Fruit fly (Drosophila melanogaster) whole organism, embryonic: ENCODE results near the gene CG8892.

Source experiments
- Aef1 ChIP-seq: fragments of 200-800 bp; sonication (Bioruptor generic); IDR thresholded peaks from 3 replicates; pipeline ENCODE4 v1.3.6; 2022; ENCODE audit warnings: missing biosample characterization, missing genetic modification characterization
- CG10462 ChIP-seq: fragments of 200-800 bp; sonication (Bioruptor generic); optimal IDR thresholded peaks from 2 replicates; lab custom pipeline; 2016; ENCODE audit warnings: missing biosample characterization, missing genetic modification characterization
- CG11456 ChIP-seq: fragments of 200-800 bp; sonication (Bioruptor generic); IDR thresholded peaks from 3 replicates; pipeline ENCODE4 v1.3.6; 2022; ENCODE audit warnings: missing biosample characterization, missing genetic modification characterization
- CG11695 ChIP-seq: fragments of 200-800 bp; sonication (Bioruptor generic); IDR thresholded peaks from 3 replicates; pipeline ENCODE4 v1.3.6; 2022; ENCODE audit warnings: missing biosample characterization, missing genetic modification characterization
- CG13424 ChIP-seq: fragments of 200-800 bp; sonication (Bioruptor generic); optimal IDR thresholded peaks from 2 replicates; lab custom pipeline; 2019; ENCODE audit warnings: missing biosample characterization, mild to moderate bottlenecking, missing genetic modification characterization, moderate library complexity
- CG13775 ChIP-seq: fragments of 200-800 bp; sonication (Bioruptor generic); optimal IDR thresholded peaks from 3 replicates; lab custom pipeline; 2017; ENCODE audit warnings: missing biosample characterization, mild to moderate bottlenecking, missing genetic modification characterization
- CG14667 ChIP-seq: fragments of 200-800 bp; sonication (Bioruptor generic); IDR thresholded peaks from 2 replicates; pipeline ENCODE4 v1.3.6; 2022; ENCODE audit warnings: missing biosample characterization, missing genetic modification characterization
- CG16779 ChIP-seq: fragments of 200-800 bp; sonication (Bioruptor generic); IDR thresholded peaks from 2 replicates; pipeline ENCODE4 v1.3.6; 2022; ENCODE audit warnings: missing biosample characterization, missing genetic modification characterization
- CG16813 ChIP-seq: fragments of 200-800 bp; sonication (Bioruptor generic); IDR thresholded peaks from 3 replicates; pipeline ENCODE4 v1.3.6; 2022; ENCODE audit warnings: missing biosample characterization, missing genetic modification characterization; ENCODE audit not compliant: partially characterized antibody
- CG16815 ChIP-seq: fragments of 200-800 bp; sonication (Bioruptor generic); optimal IDR thresholded peaks from 3 replicates; lab custom pipeline; 2017; ENCODE audit warnings: missing biosample characterization, mild to moderate bottlenecking, missing genetic modification characterization
- CG17359 ChIP-seq: fragments of 200-800 bp; sonication (Bioruptor generic); optimal IDR thresholded peaks from 3 replicates; lab custom pipeline; 2018; ENCODE audit warnings: missing biosample characterization, mild to moderate bottlenecking, missing genetic modification characterization, moderate library complexity
- CG17912 ChIP-seq: fragments of 200-800 bp; sonication (Bioruptor generic); optimal IDR thresholded peaks from 2 replicates; lab custom pipeline; 2018; ENCODE audit warnings: missing biosample characterization, mild to moderate bottlenecking, missing genetic modification characterization
- CG1832 ChIP-seq: fragments of 200-800 bp; sonication (Bioruptor generic); optimal IDR thresholded peaks from 2 replicates; lab custom pipeline; 2017; ENCODE audit warnings: missing biosample characterization, mild to moderate bottlenecking, missing genetic modification characterization, inconsistent platforms
- CG30431 ChIP-seq: fragments of 200-800 bp; sonication (Bioruptor generic); optimal IDR thresholded peaks from 2 replicates; lab custom pipeline; 2017; ENCODE audit warnings: missing biosample characterization, missing genetic modification characterization
- CG3065 ChIP-seq: fragments of 200-800 bp; sonication (Bioruptor generic); optimal IDR thresholded peaks from 2 replicates; lab custom pipeline; 2016; ENCODE audit warnings: missing biosample characterization, missing genetic modification characterization
- CG3407 ChIP-seq: fragments of 200-800 bp; sonication (Bioruptor generic); optimal IDR thresholded peaks from 2 replicates; lab custom pipeline; 2018; ENCODE audit warnings: missing biosample characterization, mild to moderate bottlenecking, missing genetic modification characterization
- CG4328 ChIP-seq: fragments of 200-800 bp; sonication (Bioruptor generic); optimal IDR thresholded peaks from 3 replicates; lab custom pipeline; 2017; ENCODE audit warnings: missing biosample characterization, missing genetic modification reagents, missing genetic modification characterization
- CG6254 ChIP-seq: fragments of 200-800 bp; sonication (Bioruptor generic); optimal IDR thresholded peaks from 3 replicates; lab custom pipeline; 2017; ENCODE audit warnings: mild to moderate bottlenecking, missing biosample characterization, missing genetic modification reagents, missing genetic modification characterization
- CG7786 ChIP-seq: fragments of 200-800 bp; sonication (Bioruptor generic); optimal IDR thresholded peaks from 2 replicates; lab custom pipeline; 2016; ENCODE audit warnings: missing biosample characterization, missing genetic modification characterization
- CG8944 ChIP-seq: fragments of 200-800 bp; sonication (Bioruptor generic); optimal IDR thresholded peaks from 3 replicates; lab custom pipeline; 2016; ENCODE audit warnings: missing biosample characterization, missing genetic modification characterization
- Chrac-16 ChIP-seq: fragments of 200-800 bp; sonication (Bioruptor generic); optimal IDR thresholded peaks from 3 replicates; lab custom pipeline; 2016; ENCODE audit warnings: missing biosample characterization, missing genetic modification characterization
- CrebB ChIP-seq: fragments of 200-800 bp; sonication (Bioruptor generic); optimal IDR thresholded peaks from 3 replicates; lab custom pipeline; 2018; ENCODE audit warnings: missing biosample characterization, mild to moderate bottlenecking, missing genetic modification characterization
- Dp ChIP-seq: fragments of 200-800 bp; sonication (Bioruptor generic); optimal IDR thresholded peaks from 2 replicates; lab custom pipeline; 2018; ENCODE audit warnings: missing biosample characterization, mild to moderate bottlenecking, missing genetic modification characterization, moderate library complexity
- HLH4C ChIP-seq: fragments of 200-800 bp; sonication (Bioruptor generic); IDR thresholded peaks from 3 replicates; pipeline ENCODE4 v1.3.6; 2022; ENCODE audit warnings: missing biosample characterization, missing genetic modification characterization; ENCODE audit not compliant: partially characterized antibody
- Hmr ChIP-seq: fragments of 200-800 bp; sonication (Bioruptor generic); optimal IDR thresholded peaks from 3 replicates; lab custom pipeline; 2017; ENCODE audit warnings: mild to moderate bottlenecking, missing biosample characterization, missing genetic modification reagents, missing genetic modification characterization
- Hr3 ChIP-seq: fragments of 200-800 bp; sonication (Bioruptor generic); optimal IDR thresholded peaks from 3 replicates; lab custom pipeline; 2016; ENCODE audit warnings: missing biosample characterization, missing genetic modification characterization
- Lpt ChIP-seq: fragments of >200 bp; optimal IDR thresholded peaks from 2 replicates; lab custom pipeline; 2018; ENCODE audit warnings: missing biosample characterization, missing genetic modification characterization
- Meics ChIP-seq: fragments of 200-800 bp; sonication (Bioruptor generic); optimal IDR thresholded peaks from 2 replicates; lab custom pipeline; 2017; ENCODE audit warnings: missing biosample characterization, mild to moderate bottlenecking, missing genetic modification characterization
- Myb ChIP-seq: fragments of 200-800 bp; sonication (Bioruptor generic); optimal IDR thresholded peaks from 2 replicates; lab custom pipeline; 2016; ENCODE audit warnings: missing biosample characterization, missing genetic modification characterization
- NC2β ChIP-seq: fragments of 200-800 bp; sonication (Bioruptor generic); optimal IDR thresholded peaks from 2 replicates; lab custom pipeline; 2016; ENCODE audit warnings: missing biosample characterization, missing genetic modification characterization
- NFAT ChIP-seq: fragments of 200-800 bp; sonication (Bioruptor generic); IDR thresholded peaks from 2 replicates; pipeline ENCODE4 v1.3.6; 2022; ENCODE audit warnings: missing biosample characterization, missing genetic modification characterization
- NK7.1 ChIP-seq: fragments of 200-800 bp; sonication (Bioruptor generic); optimal IDR thresholded peaks from 3 replicates; lab custom pipeline; 2016; ENCODE audit warnings: missing biosample characterization, missing genetic modification characterization
- ab ChIP-seq: fragments of 200-800 bp; sonication (Bioruptor generic); optimal IDR thresholded peaks from 2 replicates; lab custom pipeline; 2016; ENCODE audit warnings: missing biosample characterization, missing genetic modification characterization
- bcd ChIP-seq: fragments of 200-800 bp; sonication (Bioruptor generic); optimal IDR thresholded peaks from 2 replicates; lab custom pipeline; 2017; ENCODE audit warnings: missing biosample characterization, mild to moderate bottlenecking, missing genetic modification characterization
- chm ChIP-seq: fragments of 200-800 bp; sonication (Bioruptor generic); IDR thresholded peaks from 2 replicates; pipeline ENCODE4 v1.3.6; 2022; ENCODE audit warnings: missing biosample characterization, missing genetic modification characterization
- emc ChIP-seq: fragments of 200-800 bp; sonication (Bioruptor generic); optimal IDR thresholded peaks from 2 replicates; lab custom pipeline; 2016; ENCODE audit warnings: missing biosample characterization, missing genetic modification characterization
- fd96Cb ChIP-seq: fragments of 200-800 bp; sonication (Bioruptor generic); optimal IDR thresholded peaks from 2 replicates; lab custom pipeline; 2018; ENCODE audit warnings: missing biosample characterization, mild to moderate bottlenecking, missing genetic modification characterization, moderate library complexity
- gt ChIP-seq: fragments of 200-800 bp; sonication (Bioruptor generic); IDR thresholded peaks from 2 replicates; pipeline ENCODE4 v1.3.6; 2022; ENCODE audit warnings: missing biosample characterization, missing genetic modification characterization
- jing ChIP-seq: fragments of 200-800 bp; sonication (Bioruptor generic); optimal IDR thresholded peaks from 2 replicates; lab custom pipeline; 2018; ENCODE audit warnings: missing biosample characterization, mild to moderate bottlenecking, missing genetic modification characterization
- klu ChIP-seq: fragments of 200-800 bp; sonication (Bioruptor generic); IDR thresholded peaks from 2 replicates; pipeline ENCODE4 v1.3.6; 2022; ENCODE audit warnings: missing biosample characterization, missing genetic modification characterization
- knrl ChIP-seq: fragments of 200-800 bp; sonication (Bioruptor generic); IDR thresholded peaks from 3 replicates; pipeline ENCODE4 v1.3.6; 2022; ENCODE audit warnings: missing biosample characterization, missing genetic modification characterization; ENCODE audit not compliant: partially characterized antibody
- mirr ChIP-seq: fragments of 200-800 bp; sonication (Bioruptor generic); optimal IDR thresholded peaks from 3 replicates; lab custom pipeline; 2018; ENCODE audit warnings: missing biosample characterization, mild to moderate bottlenecking, missing genetic modification characterization
- odd ChIP-seq: fragments of 200-800 bp; sonication (Bioruptor generic); optimal IDR thresholded peaks from 2 replicates; lab custom pipeline; 2017; ENCODE audit warnings: missing biosample characterization, mild to moderate bottlenecking, missing genetic modification characterization
- phol ChIP-seq: fragments of 200-800 bp; sonication (Bioruptor generic); optimal IDR thresholded peaks from 3 replicates; lab custom pipeline; 2018; ENCODE audit warnings: missing biosample characterization, mild to moderate bottlenecking, missing genetic modification characterization, moderate library complexity
- prd ChIP-seq, 3 experiments: fragments of >200 bp in 2 of 3; fragments of 200-800 bp in 1 of 3; sonication (Bioruptor generic) in 1 of 3; optimal IDR thresholded peaks in 2 of 3; IDR thresholded peaks in 1 of 3; 2 replicates in 2 of 3; 3 replicates in 1 of 3; pipeline versions ENCODE4 v1.3.6 to Lab custom; 2017 to 2022; ENCODE audit warnings: missing biosample characterization in 1 of 3, missing genetic modification characterization in 1 of 3
- sc ChIP-seq, 3 experiments: fragments of >200 bp in 2 of 3; fragments of 200-800 bp in 1 of 3; sonication (Bioruptor generic) in 1 of 3; optimal IDR thresholded peaks; 2 replicates in 2 of 3; 3 replicates in 1 of 3; lab custom pipeline; 2017; ENCODE audit warnings: mild to moderate bottlenecking in 1 of 3, missing biosample characterization in 1 of 3, missing genetic modification characterization in 1 of 3, missing genetic modification reagents in 1 of 3
- stc ChIP-seq: fragments of 200-800 bp; sonication (Bioruptor generic); IDR thresholded peaks from 2 replicates; pipeline ENCODE4 v1.3.6; 2022; ENCODE audit warnings: missing biosample characterization, missing genetic modification characterization
- zfh1 ChIP-seq: fragments of 200-800 bp; sonication (Bioruptor generic); IDR thresholded peaks from 3 replicates; pipeline ENCODE4 v1.3.6; 2022; ENCODE audit warnings: missing biosample characterization, missing genetic modification characterization

The CG8892 gene

DNA sequence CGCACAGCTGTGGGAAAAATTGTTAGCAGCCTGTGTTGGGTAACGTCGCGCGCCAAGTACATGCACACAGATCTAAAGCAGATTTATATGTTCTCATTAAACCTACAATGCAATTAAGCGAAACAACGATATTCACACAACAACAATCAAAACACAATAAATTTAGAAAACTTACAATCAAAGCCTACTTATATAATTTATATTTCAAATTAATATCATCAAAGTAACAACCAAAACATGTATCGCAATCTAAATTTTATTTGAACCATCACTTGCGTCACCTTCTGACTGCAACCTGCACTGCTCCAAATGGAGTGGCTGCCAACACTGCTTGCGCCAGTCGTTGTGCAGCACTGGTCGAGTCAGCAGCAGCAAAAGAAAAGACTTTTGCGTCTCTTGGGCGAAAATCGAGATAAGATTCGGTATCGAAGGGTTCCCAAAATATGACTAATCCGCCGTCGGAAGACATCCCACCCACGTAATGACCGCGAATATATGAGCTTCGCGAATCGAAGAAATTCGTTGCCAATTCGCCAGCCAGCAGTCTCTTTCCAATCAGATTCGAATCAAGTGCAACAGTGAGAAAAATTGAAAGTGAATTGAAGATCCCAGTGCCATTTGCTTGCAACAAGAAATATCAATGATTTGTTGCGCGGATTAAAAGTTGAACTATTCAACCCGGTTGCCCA lies at the start of gene CG8892, which contains the start of gene CG34126 (continued):
- TF ChIP-seq gt (GFP tag; lab: Robert Waterston, UW) (peak; percentile 94), bcd (GFP tag; lab: Kevin White, UChicago) (peak; percentile 98), fd96Cb (tag; lab: Kevin White, UChicago) (peak; percentile 97), Hr3 (peak; percentile 99), NK7.1 (GFP tag; lab: Kevin White, UChicago) (peak; percentile 82), CG11695 (GFP tag; lab: Robert Waterston, UW) (peak; percentile 94), CG13424 (tag; lab: Kevin White, UChicago) (peak; percentile 98), CG10462 (GFP tag; lab: Kevin White, UChicago) (peak; percentile 97), CG13775 (GFP tag; lab: Kevin White, UChicago) (peak; percentile 99), NFAT (GFP tag; lab: Robert Waterston, UW) (peak; percentile 98), HLH4C (GFP tag; lab: Robert Waterston, UW) (0 out of 3 replicates have a peak, but pooled peaks have one; percentile 28), CG3407 (GFP tag; lab: Kevin White, UChicago) (peak; percentile 94), chm (GFP tag; lab: Robert Waterston, UW) (peak; percentile 92), stc (GFP tag; lab: Robert Waterston, UW) (peak; percentile 88), jing (GFP tag; lab: Kevin White, UChicago) (peak; percentile 95), Myb (GFP tag; lab: Kevin White, UChicago) (peak; percentile 84), CG17359 (tag; lab: Kevin White, UChicago) (peak; percentile 96), CG1832 (peak; percentile 3), odd (GFP tag; lab: Kevin White, UChicago) (peak; percentile 90), CG6254 (GFP tag; lab: Kevin White, UChicago) (peak; percentile 89), NC2β (GFP tag; lab: Kevin White, UChicago) (peak; percentile 95), mirr (peak; percentile 95), Lpt (GFP tag; lab: Kevin White, UChicago) (no peak), CG11456 (GFP tag; lab: Robert Waterston, UW) (peak; percentile 97), ab (GFP tag; lab: Kevin White, UChicago) (peak; percentile 96), CG4328 (peak; percentile 97), Hmr (GFP tag; lab: Kevin White, UChicago) (peak; percentile 98), Chrac-16 (GFP tag; lab: Kevin White, UChicago) (peak; percentile 99), Meics (GFP tag; lab: Kevin White, UChicago) (peak; percentile 97), knrl (GFP tag; lab: Robert Waterston, UW) (peak; percentile 55), CrebB (peak; percentile 92), CG7786 (GFP tag; lab: Kevin White, UChicago) (peak; percentile 96), sc (optimal IDR thresholded peaks at IDR 0.05; lab: Kevin White, UChicago) (no peak), sc (GFP tag; optimal IDR thresholded peaks at IDR 0.05; lab: Kevin White, UChicago) (peak; percentile 96), CG8944 (GFP tag; lab: Kevin White, UChicago) (peak; percentile 96), klu (peak; percentile 97), CG16779 (GFP tag; lab: Robert Waterston, UW) (peak; percentile 85), Dp (GFP tag; lab: Kevin White, UChicago) (peak; percentile 42), Aef1 (peak; percentile 97), emc (GFP tag; lab: Kevin White, UChicago) (peak; percentile 93), phol (tag; lab: Kevin White, UChicago) (peak; percentile 98), CG3065 (GFP tag; lab: Kevin White, UChicago) (peak; percentile 96), CG14667 (GFP tag; lab: Robert Waterston, UW) (peak; percentile 95), CG16813 (GFP tag; lab: Robert Waterston, UW) (peak; percentile 36; the same call in 2 of the 3 replicates), prd (optimal IDR thresholded peaks at IDR 0.05; lab: Kevin White, UChicago) (no peak), prd (GFP tag; IDR thresholded peaks at IDR 0.05; lab: Robert Waterston, UW) (peak; percentile 98), CG17912 (peak; percentile 82), zfh1 (peak; percentile 96), CG16815 (GFP tag; lab: Kevin White, UChicago) (peak; percentile 99), CG30431 (GFP tag; lab: Kevin White, UChicago) (peak; percentile 98)
